Worm (Caenorhabditis elegans) whole organism, mixed stage, embryonic: ENCODE data around the gene cab-1.

ENCODE experiments used
- M03D4.4 ChIP-seq: sonication (generic microtip); optimal IDR thresholded peaks from 2 replicates; lab custom pipeline; 2017; ENCODE audit warnings: mild to moderate bottlenecking, missing genetic modification characterization, missing compliant biosample characterization
- blmp-1 ChIP-seq: fragments of 150-350 bp; optimal IDR thresholded peaks from 2 replicates; lab custom pipeline; 2014; ENCODE audit warnings: missing biosample characterization, missing genetic modification characterization
- elt-3 ChIP-seq: fragments of 150-350 bp; optimal IDR thresholded peaks from 2 replicates; lab custom pipeline; 2014; ENCODE audit warnings: missing biosample characterization, missing genetic modification characterization
- nhr-2 ChIP-seq: fragments of 150-350 bp; optimal IDR thresholded peaks from 2 replicates; lab custom pipeline; 2014; ENCODE audit warnings: missing biosample characterization, missing genetic modification characterization
- nhr-237 ChIP-seq: fragments of 150-350 bp; optimal IDR thresholded peaks from 2 replicates; lab custom pipeline; 2014; ENCODE audit warnings: missing biosample characterization, missing genetic modification characterization
- snpc-4 ChIP-seq: fragments of 150-350 bp; optimal IDR thresholded peaks from 2 replicates; lab custom pipeline; 2014; ENCODE audit warnings: missing biosample characterization, missing genetic modification characterization
- unc-39 ChIP-seq: fragments of 150-350 bp; optimal IDR thresholded peaks from 2 replicates; lab custom pipeline; 2014; ENCODE audit warnings: missing biosample characterization, missing genetic modification characterization
- unc-62 ChIP-seq: fragments of 150-350 bp; optimal IDR thresholded peaks from 2 replicates; lab custom pipeline; 2014; ENCODE audit warnings: missing biosample characterization, missing genetic modification reagents, missing genetic modification characterization
- ztf-11 ChIP-seq: fragments of 150-350 bp; optimal IDR thresholded peaks from 2 replicates; lab custom pipeline; 2014; ENCODE audit warnings: missing biosample characterization, missing genetic modification characterization

ce11 chrX:12181606-12182005 is 31.1 kb downstream of the cab-1 start:
- TF ChIP-seq nhr-237 (tag; lab: Kevin White, UChicago) (no peak), ztf-11 (no peak), M03D4.4 (tag; lab: Kevin White, UChicago) (no peak), snpc-4 (tag; lab: Kevin White, UChicago) (no peak), unc-62 (GFP tag; lab: Kevin White, UChicago) (no peak), blmp-1 (no peak), nhr-2 (tag; lab: Kevin White, UChicago) (no peak), elt-3 (no peak), unc-39 (tag; lab: Kevin White, UChicago) (no peak)
